Worm (Caenorhabditis elegans) whole organism, L4 larva: ENCODE results near the gene W07G4.5.

ENCODE experiments used
- D1046.2 ChIP-seq: fragments of 200-800 bp; sonication (Bioruptor generic); IDR thresholded peaks from 2 replicates; pipeline ENCODE4 v1.3.6; 2022; ENCODE audit warnings: missing genetic modification characterization, missing compliant biosample characterization
- F44E2.7 ChIP-seq: fragments of 200-800 bp; sonication (Bioruptor generic); IDR thresholded peaks from 2 replicates; pipeline ENCODE4 v2.1.2; 2022; ENCODE audit warnings: missing genetic modification characterization, missing compliant biosample characterization
- T20F7.1 ChIP-seq: fragments of 200-800 bp; sonication (Bioruptor generic); optimal IDR thresholded peaks from 2 replicates; lab custom pipeline; 2018; ENCODE audit warnings: mild to moderate bottlenecking, missing genetic modification characterization, missing compliant biosample characterization
- Y105C5A.15 ChIP-seq: fragments of 200-800 bp; sonication (Bioruptor generic); IDR thresholded peaks from 2 replicates; pipeline ENCODE4 v1.3.6; 2022; ENCODE audit warnings: missing genetic modification characterization, missing compliant biosample characterization
- Y48G9A.11 ChIP-seq: fragments of 200-800 bp; sonication (Bioruptor generic); IDR thresholded peaks from 2 replicates; pipeline ENCODE4 v1.3.6; 2022; ENCODE audit warnings: missing genetic modification reagents, missing genetic modification characterization, missing compliant biosample characterization
- Y5F2A.4 ChIP-seq: fragments of 200-800 bp; sonication (Bioruptor generic); optimal IDR thresholded peaks from 2 replicates; lab custom pipeline; 2018; ENCODE audit warnings: mild to moderate bottlenecking, missing genetic modification characterization, missing compliant biosample characterization
- aha-1 ChIP-seq: fragments of 150-350 bp; peaks from one replicate; lab custom pipeline; 2014; ENCODE audit warnings: missing biosample characterization, missing genetic modification characterization
- aly-2 ChIP-seq: sonication (generic microtip); optimal IDR thresholded peaks from 2 replicates; lab custom pipeline; 2018; ENCODE audit warnings: missing biosample characterization, missing genetic modification characterization
- ceh-20 ChIP-seq: fragments of 200-800 bp; sonication (Bioruptor generic); IDR thresholded peaks from 2 replicates; pipeline ENCODE4 v1.3.6; 2022; ENCODE audit warnings: missing genetic modification reagents, missing genetic modification characterization, missing compliant biosample characterization
- ceh-28 ChIP-seq: fragments of 150-350 bp; optimal IDR thresholded peaks from 2 replicates; lab custom pipeline; 2014; ENCODE audit warnings: missing biosample characterization, missing genetic modification reagents, missing genetic modification characterization
- ceh-44 ChIP-seq: fragments of 200-800 bp; sonication (Bioruptor generic); IDR thresholded peaks from 2 replicates; pipeline ENCODE4 v1.3.6; 2022; ENCODE audit warnings: missing genetic modification reagents, missing genetic modification characterization, missing compliant biosample characterization
- ceh-62 ChIP-seq: sonication (generic microtip); optimal IDR thresholded peaks from 2 replicates; lab custom pipeline; 2017; ENCODE audit warnings: missing biosample characterization, missing genetic modification characterization
- ces-1 ChIP-seq: fragments of 150-350 bp; sonication (generic microtip); optimal IDR thresholded peaks from 4 replicates; lab custom pipeline; 2014; ENCODE audit warnings: missing biosample characterization, missing genetic modification reagents, missing genetic modification characterization
- ctbp-1 ChIP-seq: fragments of 200-800 bp; sonication (Bioruptor generic); IDR thresholded peaks from 2 replicates; pipeline ENCODE4 v1.3.6; 2022; ENCODE audit warnings: missing genetic modification reagents, missing genetic modification characterization, missing compliant biosample characterization
- daf-12 ChIP-seq: fragments of 150-350 bp; optimal IDR thresholded peaks from 2 replicates; lab custom pipeline; 2014; ENCODE audit warnings: missing biosample characterization, missing genetic modification reagents, missing genetic modification characterization
- daf-19 ChIP-seq: fragments of 200-800 bp; sonication (Bioruptor generic); conservative IDR thresholded peaks from 2 replicates; pipeline ENCODE4 v1.3.6; 2022; ENCODE audit warnings: missing genetic modification characterization, missing compliant biosample characterization
- dmd-6 ChIP-seq: fragments of 200-800 bp; sonication (Bioruptor generic); IDR thresholded peaks from 2 replicates; pipeline ENCODE4 v1.3.6; 2022; ENCODE audit warnings: missing genetic modification reagents, missing genetic modification characterization, missing compliant biosample characterization
- dmd-8 ChIP-seq: fragments of 200-800 bp; sonication (Bioruptor generic); IDR thresholded peaks from 2 replicates; pipeline ENCODE4 v1.3.6; 2022; ENCODE audit warnings: missing genetic modification characterization, missing compliant biosample characterization
- dmd-9 ChIP-seq: fragments of 200-800 bp; sonication (Bioruptor generic); IDR thresholded peaks from 2 replicates; pipeline ENCODE4 v1.3.6; 2022; ENCODE audit warnings: missing genetic modification reagents, missing genetic modification characterization, missing compliant biosample characterization
- dve-1 ChIP-seq: sonication (generic microtip); optimal IDR thresholded peaks from 2 replicates; lab custom pipeline; 2017; ENCODE audit warnings: antibody characterized with exemption, mild to moderate bottlenecking, missing genetic modification characterization, missing compliant biosample characterization; ENCODE audit not compliant: insufficient read depth
- gei-8 ChIP-seq: fragments of 200-800 bp; sonication (Bioruptor generic); optimal IDR thresholded peaks from 2 replicates; lab custom pipeline; 2018; ENCODE audit warnings: mild to moderate bottlenecking, missing genetic modification characterization, missing compliant biosample characterization
- hif-1 ChIP-seq, 2 experiments: sonication (generic microtip); optimal IDR thresholded peaks; 2 replicates each; lab custom pipeline; 2016 to 2017; ENCODE audit warnings: missing compliant biosample characterization in 2 of 2, missing genetic modification characterization in 2 of 2, missing genetic modification reagents in 2 of 2, missing genotype in 2 of 2, mild to moderate bottlenecking in 1 of 2
- hlh-30 ChIP-seq: sonication (generic microtip); optimal IDR thresholded peaks from 2 replicates; lab custom pipeline; 2017; ENCODE audit warnings: antibody characterized with exemption, mild to moderate bottlenecking, missing genetic modification characterization, missing compliant biosample characterization; ENCODE audit not compliant: insufficient read depth
- jun-1 ChIP-seq: fragments of 150-350 bp; optimal IDR thresholded peaks from 2 replicates; lab custom pipeline; 2014; ENCODE audit warnings: missing biosample characterization, missing genetic modification reagents, missing genetic modification characterization
- lin-39 ChIP-seq: fragments of 150-350 bp; optimal IDR thresholded peaks from 2 replicates; lab custom pipeline; 2014; ENCODE audit warnings: missing biosample characterization, missing genetic modification reagents, missing genetic modification characterization
- lsy-2 ChIP-seq, 2 experiments: fragments of 150-350 bp in 1 of 2; sonication (generic microtip) in 1 of 2; optimal IDR thresholded peaks; 2 replicates each; lab custom pipeline; 2014 to 2017; ENCODE audit warnings: missing biosample characterization in 2 of 2, missing genetic modification characterization in 2 of 2
- madf-5 ChIP-seq, 2 experiments: fragments of 200-800 bp; sonication (Bioruptor generic); IDR thresholded peaks; 2 replicates each; pipeline ENCODE4 v1.3.6; 2022; ENCODE audit warnings: missing compliant biosample characterization in 2 of 2, missing genetic modification characterization in 2 of 2
- madf-9 ChIP-seq: fragments of 200-800 bp; sonication (Bioruptor generic); conservative IDR thresholded peaks from 2 replicates; pipeline ENCODE4 v1.3.6; 2022; ENCODE audit warnings: missing genetic modification reagents, missing genetic modification characterization, missing compliant biosample characterization
- mep-1 ChIP-seq: fragments of 150-350 bp; sonication (generic microtip); optimal IDR thresholded peaks from 3 replicates; lab custom pipeline; 2014; ENCODE audit warnings: missing biosample characterization, missing genetic modification characterization
- mes-2 ChIP-seq: sonication (generic microtip); optimal IDR thresholded peaks from 2 replicates; lab custom pipeline; 2016; ENCODE audit warnings: missing genotype, mild to moderate bottlenecking, missing genetic modification characterization, missing compliant biosample characterization; ENCODE audit not compliant: poor library complexity, severe bottlenecking
- nhr-25 ChIP-seq: sonication (generic microtip); optimal IDR thresholded peaks from 2 replicates; lab custom pipeline; 2017; ENCODE audit warnings: missing genetic modification characterization, mild to moderate bottlenecking, missing compliant biosample characterization, antibody characterized with exemption, moderate library complexity, borderline replicate concordance; ENCODE audit not compliant: insufficient read depth
- nhr-28 ChIP-seq: fragments of 150-350 bp; optimal IDR thresholded peaks from 2 replicates; lab custom pipeline; 2014; ENCODE audit warnings: missing biosample characterization, missing genetic modification characterization
- nhr-48 ChIP-seq: sonication (generic microtip); optimal IDR thresholded peaks from 2 replicates; lab custom pipeline; 2016; ENCODE audit warnings: mild to moderate bottlenecking, missing genetic modification characterization, missing compliant biosample characterization
- pha-4 ChIP-seq, 2 experiments: fragments of 150-350 bp in 1 of 2; fragments of 200-800 bp in 1 of 2; sonication (Bioruptor generic) in 1 of 2; IDR thresholded peaks in 1 of 2; optimal IDR thresholded peaks in 1 of 2; 2 replicates each; pipeline versions ENCODE4 v1.3.6 to Lab custom; 2014 to 2022; ENCODE audit warnings: missing genetic modification characterization in 2 of 2, missing genetic modification reagents in 2 of 2, missing biosample characterization in 1 of 2, missing compliant biosample characterization in 1 of 2
- pqm-1 ChIP-seq: sonication (generic microtip); optimal IDR thresholded peaks from 2 replicates; lab custom pipeline; 2017; ENCODE audit warnings: missing biosample characterization, missing genetic modification characterization
- set-16 ChIP-seq: fragments of 200-800 bp; sonication (Bioruptor generic); IDR thresholded peaks from 2 replicates; pipeline ENCODE4 v1.3.6; 2022; ENCODE audit warnings: missing genetic modification reagents, missing genetic modification characterization, missing compliant biosample characterization
- skn-1 ChIP-seq: fragments of 150-350 bp; optimal IDR thresholded peaks from 2 replicates; lab custom pipeline; 2014; ENCODE audit warnings: missing biosample characterization, missing genetic modification characterization
- spr-1 ChIP-seq: sonication (generic microtip); optimal IDR thresholded peaks from 2 replicates; lab custom pipeline; 2016; ENCODE audit warnings: mild to moderate bottlenecking, missing genetic modification characterization, missing compliant biosample characterization
- spr-3 ChIP-seq: fragments of 200-800 bp; sonication (Bioruptor generic); optimal IDR thresholded peaks from 2 replicates; lab custom pipeline; 2018; ENCODE audit warnings: mild to moderate bottlenecking, missing genetic modification characterization, missing compliant biosample characterization
- tra-1 ChIP-seq: fragments of 200-800 bp; sonication (Bioruptor generic); IDR thresholded peaks from 2 replicates; pipeline ENCODE4 v1.3.6; 2022; ENCODE audit warnings: missing genetic modification reagents, missing genetic modification characterization, missing compliant biosample characterization
- unc-39 ChIP-seq: sonication (generic microtip); optimal IDR thresholded peaks from 2 replicates; lab custom pipeline; 2017; ENCODE audit warnings: missing biosample characterization, missing genetic modification characterization
- unc-62 ChIP-seq, 3 experiments: fragments of 150-350 bp in 1 of 3; sonication (generic microtip); optimal IDR thresholded peaks in 2 of 3; peaks in 1 of 3; 1 replicate in 1 of 3; 2 replicates in 2 of 3; lab custom pipeline; 2014 to 2017; ENCODE audit warnings: missing biosample characterization in 3 of 3, missing genetic modification characterization in 3 of 3, missing genetic modification reagents in 3 of 3, missing genotype in 1 of 3
- vab-7 ChIP-seq: fragments of 200-800 bp; sonication (Bioruptor generic); IDR thresholded peaks from 2 replicates; pipeline ENCODE4 v1.3.6; 2022; ENCODE audit warnings: missing genetic modification reagents, missing genetic modification characterization, missing compliant biosample characterization
- ztf-7 ChIP-seq: fragments of 150-350 bp; optimal IDR thresholded peaks from 2 replicates; lab custom pipeline; 2014; ENCODE audit warnings: missing biosample characterization, missing genetic modification characterization

Gene W07G4.5

DNA sequence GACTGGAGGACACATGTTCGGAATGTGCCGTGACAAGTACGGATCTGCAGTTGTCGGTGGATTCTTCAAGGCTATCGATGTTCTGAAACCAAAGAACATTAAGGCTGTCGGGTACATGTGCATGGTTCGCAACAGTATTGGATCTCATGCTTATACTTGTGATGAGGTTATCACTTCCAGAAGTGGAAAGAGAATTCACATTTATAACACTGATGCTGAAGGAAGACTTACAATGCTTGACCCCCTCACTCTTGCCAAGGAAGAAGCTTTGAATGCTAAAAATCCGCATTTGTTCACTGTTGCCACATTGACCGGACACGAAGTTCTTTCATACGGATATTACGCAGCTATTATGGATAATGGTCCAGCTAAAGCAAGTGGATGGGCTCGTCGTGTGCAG is 2.8 kb upstream of the W07G4.5 start:
- TF ChIP-seq dve-1 (tag; lab: Kevin White, UChicago) (no peak), dmd-9 (GFP tag; lab: Robert Waterston, UW) (0 out of 2 replicates have a peak, but pooled peaks have one; percentile 12), aha-1 (peak; percentile 96), Y48G9A.11 (GFP tag; lab: Robert Waterston, UW) (no peak), spr-1 (tag; lab: Kevin White, UChicago) (no peak), Y5F2A.4 (no peak), jun-1 (no peak)
- TF ChIP-seq, all 104 proteins: peak for 2

DNA sequence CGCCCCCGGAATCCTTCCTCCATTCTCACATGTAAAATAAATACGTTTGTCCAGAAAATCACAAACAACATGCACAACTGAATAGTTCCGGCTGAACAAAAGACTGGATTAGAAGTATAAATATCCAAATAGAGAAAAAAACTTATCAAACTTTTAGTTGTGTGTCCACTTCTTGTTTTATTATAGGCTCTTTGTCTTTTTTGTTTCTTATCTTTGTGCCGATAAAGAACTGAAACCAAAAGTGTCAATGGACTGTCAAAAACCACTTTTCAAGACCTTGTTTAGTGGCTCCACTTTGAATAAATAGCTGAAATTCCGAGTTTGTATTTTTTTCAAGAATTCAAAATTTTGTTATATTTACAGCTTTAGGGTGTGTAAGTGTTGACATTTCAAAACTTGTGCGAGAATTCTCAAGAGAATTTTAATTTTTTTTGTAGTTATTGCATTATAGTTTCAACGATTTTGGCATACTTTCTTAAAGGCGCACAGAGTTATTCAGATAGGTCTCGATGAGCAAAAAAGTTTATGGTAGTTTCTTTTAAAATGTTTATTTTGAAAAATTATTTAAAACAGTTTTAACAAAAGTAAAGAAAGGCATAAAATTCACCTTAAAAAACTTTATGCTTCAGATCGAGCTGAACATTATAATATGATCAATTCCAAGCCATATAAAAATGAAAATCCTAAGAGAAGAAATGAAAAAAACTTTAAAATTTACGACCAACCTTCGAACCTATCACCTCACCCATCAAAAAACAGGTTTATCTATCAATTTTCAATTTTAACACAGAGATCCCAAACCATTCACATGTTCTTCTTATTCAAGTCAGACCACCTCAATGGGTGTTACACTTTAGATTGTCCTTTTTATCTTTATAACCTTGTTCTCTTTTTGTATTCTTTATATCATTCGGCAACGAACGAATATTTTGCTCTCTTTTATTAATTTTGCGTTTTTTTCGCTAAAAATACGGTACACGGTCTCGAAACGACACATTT is 1.4 kb upstream of the W07G4.5 start:
- TF ChIP-seq pqm-1 (peak; percentile 59), Y5F2A.4 (no peak), nhr-25 (tag; lab: Kevin White, UChicago) (no peak), nhr-48 (tag; lab: Kevin White, UChicago) (peak; percentile 25), D1046.2 (no peak), gei-8 (GFP tag; lab: Kevin White, UChicago) (no peak), aly-2 (no peak), F44E2.7 (GFP tag; lab: Robert Waterston, UW) (no peak), ceh-62 (tag; lab: Kevin White, UChicago) (no peak), ceh-20 (GFP tag; lab: Robert Waterston, UW) (no peak), mep-1 (tag; lab: Kevin White, UChicago) (peak; percentile 50), dmd-8 (no peak), mes-2 (tag; lab: Kevin White, UChicago) (peak; percentile 16), tra-1 (peak; percentile 45; the same call in 1 of the 2 replicates), vab-7 (GFP tag; lab: Robert Waterston, UW) (no peak), hlh-30 (tag; lab: Kevin White, UChicago) (peak; percentile 6), ctbp-1 (GFP tag; lab: Robert Waterston, UW) (0 out of 2 replicates have a peak, but pooled peaks have one; percentile 8), daf-12 (no peak), dve-1 (tag; lab: Kevin White, UChicago) (peak; percentile 62), lsy-2 (tag; optimal IDR thresholded peaks at IDR 0.05; lab: Kevin White, UChicago) (peak in 1 of 2 experiments; percentile 20), ces-1 (GFP tag; lab: Kevin White, UChicago) (no peak), dmd-9 (GFP tag; lab: Robert Waterston, UW) (peak; percentile 34; the same call in 1 of the 2 replicates), T20F7.1 (GFP tag; lab: Kevin White, UChicago) (no peak), ztf-7 (tag; lab: Kevin White, UChicago) (no peak), Y105C5A.15 (GFP tag; lab: Robert Waterston, UW) (no peak), ceh-28 (tag; lab: Kevin White, UChicago) (no peak), unc-62 (GFP tag; optimal IDR thresholded peaks at IDR 0.05 in 1 of 2; lab: Kevin White, UChicago) (peak in 1 of 2 experiments; percentile 62), unc-62 (tag; optimal IDR thresholded peaks at IDR 0.05; lab: Kevin White, UChicago) (no peak), madf-9 (no peak; the same call in 1 of the 2 replicates), aha-1 (peak; percentile 72), ceh-44 (GFP tag; lab: Robert Waterston, UW) (no peak), daf-19 (GFP tag; lab: Robert Waterston, UW) (no peak), hif-1 (tag; optimal IDR thresholded peaks at IDR 0.05; lab: Kevin White, UChicago) (no peak), unc-39 (no peak), pha-4 (GFP tag; IDR thresholded peaks at IDR 0.05; lab: Robert Waterston, UW) (no peak), pha-4 (tag; optimal IDR thresholded peaks at IDR 0.05; lab: Kevin White, UChicago) (no peak), spr-3 (no peak), lin-39 (no peak), nhr-28 (tag; lab: Kevin White, UChicago) (peak; percentile 50), madf-5 (GFP tag; IDR thresholded peaks at IDR 0.05; lab: Robert Waterston, UW) (no peak), dmd-6 (peak; percentile 83), skn-1 (tag; lab: Kevin White, UChicago) (no peak), set-16 (no peak)
